Worm (Caenorhabditis elegans) whole organism, L4 larva: Measurements from ENCODE around the gene rbg-3.

ENCODE experiments used
- jun-1 ChIP-seq: fragments of 150-350 bp; optimal IDR thresholded peaks from 2 replicates; lab custom pipeline; 2014; ENCODE audit warnings: missing biosample characterization, missing genetic modification reagents, missing genetic modification characterization
- vab-7 ChIP-seq: fragments of 200-800 bp; sonication (Bioruptor generic); IDR thresholded peaks from 2 replicates; pipeline ENCODE4 v1.3.6; 2022; ENCODE audit warnings: missing genetic modification reagents, missing genetic modification characterization, missing compliant biosample characterization

DNA sequence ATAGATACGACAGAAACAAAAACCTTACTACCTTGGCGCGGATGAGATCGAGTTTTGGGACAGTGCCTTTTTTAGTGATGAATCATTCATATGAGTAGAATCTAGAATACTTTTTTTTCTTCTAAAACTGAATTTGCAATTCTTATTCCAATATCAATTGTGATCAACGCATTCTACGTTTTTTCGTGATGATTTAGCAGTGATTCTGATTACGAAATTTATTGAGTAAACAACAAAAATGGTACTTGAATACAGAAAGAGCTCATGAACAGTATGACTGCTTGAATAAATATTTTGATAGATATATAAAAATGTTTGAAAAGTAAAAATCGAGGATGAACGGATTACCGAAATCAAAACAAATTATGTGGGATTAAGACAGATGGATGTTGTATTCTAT is 39.1 kb upstream of the rbg-3 start, which contains the start of gene him-18:
- TF ChIP-seq jun-1 (tag; lab: Kevin White, UChicago) (no peak), vab-7 (GFP tag; lab: Robert Waterston, UW) (no peak)
